Worm (Caenorhabditis elegans) whole organism, L4 larva: ENCODE data around the gene gmap-1.
A peak's percentile ranks its signal among the peaks of the same experiment; 100 is the strongest.

Experiments used
- Y48G9A.11 ChIP-seq: fragments of 200-800 bp; sonication (Bioruptor generic); IDR thresholded peaks from 2 replicates; pipeline ENCODE4 v1.3.6; 2022; ENCODE audit warnings: missing genetic modification reagents, missing genetic modification characterization, missing compliant biosample characterization
- ama-1 ChIP-seq: fragments of 150-350 bp; optimal IDR thresholded peaks from 2 replicates; lab custom pipeline; 2014; ENCODE audit warnings: inconsistent platforms, mixed read lengths
- ceh-82 ChIP-seq: sonication (generic microtip); optimal IDR thresholded peaks from 2 replicates; lab custom pipeline; 2017; ENCODE audit warnings: missing biosample characterization, missing genetic modification characterization
- egl-27 ChIP-seq: sonication (generic microtip); optimal IDR thresholded peaks from 3 replicates; lab custom pipeline; 2017; ENCODE audit warnings: missing biosample characterization, missing genetic modification reagents, missing genetic modification characterization
- fkh-10 ChIP-seq: fragments of 150-350 bp; optimal IDR thresholded peaks from 2 replicates; lab custom pipeline; 2014; ENCODE audit warnings: missing biosample characterization, missing genetic modification reagents, missing genetic modification characterization
- lin-39 ChIP-seq: fragments of 150-350 bp; optimal IDR thresholded peaks from 2 replicates; lab custom pipeline; 2014; ENCODE audit warnings: missing biosample characterization, missing genetic modification reagents, missing genetic modification characterization
- mdl-1 ChIP-seq, 2 experiments: fragments of 150-350 bp in 1 of 2; sonication (generic microtip) in 1 of 2; optimal IDR thresholded peaks; 2 replicates each; lab custom pipeline; 2014 to 2017; ENCODE audit warnings: missing biosample characterization in 2 of 2, missing genetic modification characterization in 2 of 2
- nhr-11 ChIP-seq: fragments of 150-350 bp; optimal IDR thresholded peaks from 2 replicates; lab custom pipeline; 2014; ENCODE audit warnings: missing biosample characterization, missing genetic modification characterization
- spr-1 ChIP-seq: sonication (generic microtip); optimal IDR thresholded peaks from 2 replicates; lab custom pipeline; 2016; ENCODE audit warnings: mild to moderate bottlenecking, missing genetic modification characterization, missing compliant biosample characterization
- unc-39 ChIP-seq: sonication (generic microtip); optimal IDR thresholded peaks from 2 replicates; lab custom pipeline; 2017; ENCODE audit warnings: missing biosample characterization, missing genetic modification characterization
- unc-62 ChIP-seq, 3 experiments: fragments of 150-350 bp in 1 of 3; sonication (generic microtip); optimal IDR thresholded peaks in 2 of 3; peaks in 1 of 3; 1 replicate in 1 of 3; 2 replicates in 2 of 3; lab custom pipeline; 2014 to 2017; ENCODE audit warnings: missing biosample characterization in 3 of 3, missing genetic modification characterization in 3 of 3, missing genetic modification reagents in 3 of 3, missing genotype in 1 of 3
- zag-1 ChIP-seq: fragments of 150-350 bp; optimal IDR thresholded peaks from 2 replicates; lab custom pipeline; 2014; ENCODE audit warnings: missing biosample characterization, missing genetic modification characterization

- no peak for TF ChIP-seq zag-1 (tag; lab: Kevin White, UChicago)
- no peak for TF ChIP-seq egl-27 (tag; lab: Kevin White, UChicago)
- no peak for TF ChIP-seq ama-1
- TF ChIP-seq mdl-1 (tag; optimal IDR thresholded peaks at IDR 0.05; lab: Kevin White, UChicago), result no peak
- no peak for TF ChIP-seq Y48G9A.11 (GFP tag; lab: Robert Waterston, UW)
- no peak for TF ChIP-seq ceh-82 (tag; lab: Kevin White, UChicago)
- TF ChIP-seq lin-39 (tag; lab: Kevin White, UChicago), result no peak
- no peak for TF ChIP-seq fkh-10
- peak in 1 of 2 experiments; percentile 11 for TF ChIP-seq unc-62 (GFP tag; optimal IDR thresholded peaks at IDR 0.05 in 1 of 2; lab: Kevin White, UChicago)
- no peak for TF ChIP-seq unc-62 (tag; optimal IDR thresholded peaks at IDR 0.05; lab: Kevin White, UChicago)
- no peak for TF ChIP-seq unc-39 (tag; lab: Kevin White, UChicago)
- no peak for TF ChIP-seq nhr-11
- no peak for TF ChIP-seq spr-1
Observed at ce11 chrX:12979747-12980146, 45.0 kb upstream of the gmap-1 start.
